Worm (Caenorhabditis elegans) whole organism, dauer: ENCODE measurements around the gene K02C4.5.

Source experiments
- unc-62 ChIP-seq: sonication (generic microtip); optimal IDR thresholded peaks from 2 replicates; lab custom pipeline; 2017; ENCODE audit warnings: missing biosample characterization, missing genetic modification reagents, missing genetic modification characterization

Gene K02C4.5

DNA sequence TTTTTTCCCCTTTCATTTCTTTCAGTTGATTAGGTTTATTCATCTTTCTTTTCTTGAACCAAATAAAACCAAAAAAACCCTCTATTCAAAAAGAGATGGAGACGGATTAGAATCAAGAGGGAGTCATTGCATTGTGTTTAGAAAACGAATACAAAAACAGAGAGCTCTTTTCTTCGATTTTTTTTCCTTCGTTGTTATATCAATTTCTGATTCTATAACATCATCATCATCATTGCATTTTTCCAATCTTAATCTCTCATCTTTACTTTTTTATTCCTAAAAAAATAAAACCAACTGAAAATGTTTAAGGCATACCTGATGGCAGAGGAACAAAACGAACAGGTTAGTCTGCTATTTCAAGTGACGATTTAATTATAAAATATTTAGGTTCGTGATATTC lies 19.5 kb upstream of the K02C4.5 start, which contains the start of gene T05H10.8:
TSS of gene T05H10.8 (plus strand) at position 301 of the 400 bp plus-strand sequence.
- no peak for TF ChIP-seq unc-62 (GFP tag; lab: Kevin White, UChicago)

DNA sequence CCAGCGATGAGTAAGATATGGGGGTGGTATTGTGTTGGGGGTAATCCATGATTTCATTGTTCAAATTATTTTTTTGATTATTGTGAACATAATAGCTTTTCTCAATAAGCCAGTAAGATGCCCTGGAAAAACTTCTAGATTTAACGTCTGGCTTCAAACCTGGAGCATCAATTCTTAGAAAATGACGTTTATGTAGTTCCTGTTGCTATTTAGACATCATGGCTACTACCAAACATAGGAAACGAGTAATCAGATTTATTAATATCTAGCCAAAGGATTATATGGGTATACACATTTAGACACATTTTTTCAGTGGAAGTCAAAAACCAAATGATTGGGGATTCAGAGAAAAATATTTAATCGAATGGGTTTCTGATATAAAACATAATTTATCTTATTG lies 18.7 kb upstream of the K02C4.5 start:
- TF ChIP-seq unc-62 (GFP tag; lab: Kevin White, UChicago): no peak

DNA sequence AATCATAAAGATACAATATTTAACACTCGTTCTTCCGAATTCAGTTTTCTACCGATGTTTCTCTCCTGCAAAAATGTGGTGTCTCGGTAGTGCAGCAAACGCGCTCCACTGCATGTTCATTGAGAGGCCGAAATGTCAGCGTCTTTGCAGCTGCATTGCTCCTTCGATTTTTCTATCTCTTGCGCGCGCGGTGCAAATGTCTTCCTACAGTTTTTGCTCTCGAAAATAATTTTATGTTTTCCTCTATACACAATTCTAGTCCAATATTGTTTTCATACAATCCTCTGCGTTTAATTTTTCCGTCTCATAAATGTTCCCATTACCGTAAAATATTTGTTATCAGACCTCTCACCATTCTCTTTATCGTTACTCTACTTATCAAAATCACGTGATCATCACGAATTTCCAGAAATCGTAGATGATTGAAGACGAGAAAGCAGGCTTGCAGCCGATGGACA lies 15.9 kb upstream of the K02C4.5 start, which contains the start of gene ufd-2:
TSS of gene ufd-2 (plus strand) at position 408 of the 458 bp plus-strand sequence.
- TF ChIP-seq unc-62 (GFP tag; lab: Kevin White, UChicago): no peak

DNA sequence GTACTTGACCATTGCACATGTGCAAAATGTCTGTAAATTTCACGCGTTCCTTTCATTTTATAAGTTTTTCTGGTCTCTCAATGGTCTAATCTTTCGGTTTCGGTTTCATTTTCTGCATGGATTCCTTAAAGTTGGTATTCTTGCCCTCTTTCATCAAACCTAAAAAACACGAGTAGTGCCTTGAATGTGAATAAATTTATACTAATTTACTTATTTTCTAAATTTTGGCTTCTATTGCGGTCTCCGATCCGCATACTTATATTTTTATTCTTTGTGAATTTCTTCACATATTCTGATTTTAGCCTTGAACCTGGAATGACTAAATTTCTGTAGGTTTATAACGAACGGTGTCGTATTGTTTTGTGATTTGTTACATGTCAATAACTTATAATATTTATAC lies 12.2 kb upstream of the K02C4.5 start, which contains the start of gene pdha-1:
TSS of gene pdha-1 (plus strand) at position 301 of the 400 bp plus-strand sequence.
- no peak for TF ChIP-seq unc-62 (GFP tag; lab: Kevin White, UChicago)

DNA sequence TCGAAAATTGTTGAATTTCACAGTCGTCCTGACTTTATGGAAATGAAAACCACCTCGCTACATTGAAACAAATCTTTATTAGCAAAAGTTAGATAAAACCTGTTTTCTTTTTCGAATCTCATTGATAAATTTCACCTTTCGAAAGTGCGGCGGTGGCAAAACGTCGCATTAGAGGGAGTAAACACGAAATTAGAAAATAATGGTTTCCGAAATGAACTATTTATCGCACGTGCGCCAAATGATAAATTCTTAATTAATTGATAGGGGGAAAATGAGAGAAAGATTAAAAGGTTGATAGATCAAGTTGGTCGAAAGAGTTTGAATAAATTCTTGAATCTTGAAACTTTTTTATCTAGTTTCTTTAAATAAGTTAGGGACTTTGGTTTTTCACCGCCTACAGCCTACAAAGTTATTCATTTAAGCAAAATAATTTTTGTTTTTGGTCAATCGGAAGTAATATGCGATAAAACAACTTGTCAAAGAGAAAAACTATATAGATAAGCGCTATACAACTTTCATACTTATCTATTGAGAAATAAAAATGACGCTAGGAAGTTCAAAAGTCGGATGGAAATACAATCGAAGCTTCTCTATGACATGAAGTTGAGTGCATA lies 7.1 kb upstream of the K02C4.5 start:
- TF ChIP-seq unc-62 (GFP tag; lab: Kevin White, UChicago): no peak

DNA sequence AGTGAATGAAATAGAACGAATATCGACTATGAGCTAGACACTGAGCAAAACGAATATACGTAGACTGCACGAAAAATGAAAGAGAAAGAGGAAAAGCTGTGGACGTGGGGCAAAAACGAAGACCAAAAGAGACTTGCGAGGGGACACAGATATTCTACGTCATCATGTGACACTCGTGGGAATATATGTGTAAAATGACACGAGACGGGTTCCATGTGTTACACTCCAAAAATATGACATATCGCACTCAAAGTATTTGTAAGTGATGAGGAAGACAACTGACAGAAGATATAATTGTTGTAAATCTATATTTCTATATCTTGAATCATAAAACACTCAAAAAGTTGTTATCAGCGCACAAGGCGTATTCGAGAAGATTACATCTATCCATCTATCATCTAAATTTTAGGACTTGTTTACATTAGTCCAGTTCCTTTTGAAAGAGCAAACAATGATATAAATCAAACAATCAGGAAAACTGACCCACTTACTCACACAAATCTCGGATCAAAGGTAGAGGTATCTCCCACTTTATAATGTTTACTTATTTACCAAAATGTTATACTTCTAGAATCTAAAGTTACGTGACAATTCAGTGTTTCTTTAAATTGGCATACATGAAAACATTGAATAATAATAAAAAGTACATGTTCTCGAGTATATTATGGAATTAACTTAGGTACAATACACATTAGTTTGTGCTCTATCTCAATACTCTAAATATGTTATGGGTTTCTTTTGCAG lies 6.3 kb upstream of the K02C4.5 start:
- no peak for TF ChIP-seq unc-62 (GFP tag; lab: Kevin White, UChicago)

DNA sequence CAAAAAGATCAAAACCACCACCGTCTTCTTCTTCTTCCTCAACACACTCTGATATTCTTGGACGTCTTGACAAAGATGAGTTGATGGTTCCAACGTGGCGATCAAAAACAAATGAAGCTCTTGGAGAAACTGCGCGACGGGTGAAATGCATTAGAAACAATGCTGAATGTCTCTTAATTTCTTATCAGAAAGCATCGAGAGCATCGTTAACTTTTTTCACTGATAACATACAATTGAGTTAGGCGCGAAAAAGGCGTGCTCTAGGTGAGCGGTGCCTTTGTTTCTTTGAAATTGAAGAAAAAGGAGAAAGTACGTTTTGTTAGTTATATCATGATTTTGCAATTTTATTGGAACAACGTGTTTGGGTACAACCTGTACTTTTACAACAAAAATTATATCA lies 5.0 kb upstream of the K02C4.5 start, which contains the start of gene gpcp-2:
TSS of gene gpcp-2 (minus strand) at position 153 of the 400 bp plus-strand sequence.
- TF ChIP-seq unc-62 (GFP tag; lab: Kevin White, UChicago): no peak

DNA sequence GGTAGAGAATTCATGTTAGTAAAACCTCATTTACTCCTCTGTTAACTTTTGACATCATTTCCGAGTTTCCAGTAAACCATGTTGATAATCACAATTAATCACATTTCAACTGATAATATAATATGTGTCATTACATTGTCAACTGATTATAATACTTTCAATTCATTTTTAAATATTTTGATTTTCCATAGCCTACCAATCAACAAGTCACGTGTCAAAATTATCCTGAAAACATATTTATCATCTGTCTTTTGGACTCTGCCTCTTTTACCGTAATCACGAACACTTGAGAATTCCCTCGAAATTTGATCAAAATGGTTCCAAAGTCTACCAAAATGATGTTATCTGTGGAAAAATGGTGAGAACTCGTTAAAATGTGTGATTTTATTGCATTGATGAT lies 4.2 kb upstream of the K02C4.5 start:
- TF ChIP-seq unc-62 (GFP tag; lab: Kevin White, UChicago): no peak

DNA sequence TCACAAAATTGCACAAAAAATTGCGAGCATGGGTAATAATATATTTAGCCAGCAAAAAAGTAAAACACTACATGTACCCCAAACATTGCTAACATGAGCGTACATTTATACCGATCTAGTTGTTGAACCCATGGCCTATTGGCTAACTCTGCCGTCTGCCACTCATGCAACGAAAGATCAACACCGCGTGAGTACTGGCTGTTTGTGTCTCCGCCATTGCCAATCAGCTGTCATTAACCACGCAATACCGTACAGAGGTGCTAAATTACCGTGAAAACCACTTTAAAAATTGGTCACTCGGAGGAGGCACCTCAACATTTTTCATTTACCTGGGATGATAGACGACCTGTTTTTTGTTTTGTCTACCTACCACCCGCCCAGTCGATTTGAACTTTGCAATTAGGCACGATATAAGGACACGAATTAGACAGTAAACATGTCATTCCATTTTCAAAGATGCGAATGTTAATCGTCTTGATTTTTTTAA lies 2.9 kb upstream of the K02C4.5 start, which contains the start of gene K02C4.2:
TSS of gene K02C4.2 (plus strand) at position 437 of the 487 bp plus-strand sequence.
- no peak for TF ChIP-seq unc-62 (GFP tag; lab: Kevin White, UChicago)

DNA sequence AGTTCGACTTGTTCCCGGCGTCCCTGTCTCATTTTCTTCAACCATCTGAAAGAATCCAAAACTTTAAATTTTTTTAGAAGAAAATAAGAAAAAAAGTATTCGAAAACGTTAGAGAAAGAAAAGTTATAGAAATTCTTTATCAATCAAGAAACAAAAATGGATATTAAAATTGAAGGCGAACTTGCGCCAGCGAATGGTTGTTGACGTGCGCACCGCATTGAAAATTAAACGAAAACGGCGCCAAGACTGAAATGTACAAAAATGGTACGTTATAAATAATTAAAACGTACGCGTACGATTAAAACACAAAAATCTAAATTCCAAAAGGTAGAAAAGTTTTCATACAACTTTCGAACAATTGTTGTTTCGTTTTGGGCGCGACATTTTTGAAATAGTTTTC lies 8.6 kb downstream of the K02C4.5 start, which contains the start of gene K02C4.3:
TSS of gene K02C4.3 (minus strand) at position 51 of the 400 bp plus-strand sequence.
- TF ChIP-seq unc-62 (GFP tag; lab: Kevin White, UChicago): no peak

DNA sequence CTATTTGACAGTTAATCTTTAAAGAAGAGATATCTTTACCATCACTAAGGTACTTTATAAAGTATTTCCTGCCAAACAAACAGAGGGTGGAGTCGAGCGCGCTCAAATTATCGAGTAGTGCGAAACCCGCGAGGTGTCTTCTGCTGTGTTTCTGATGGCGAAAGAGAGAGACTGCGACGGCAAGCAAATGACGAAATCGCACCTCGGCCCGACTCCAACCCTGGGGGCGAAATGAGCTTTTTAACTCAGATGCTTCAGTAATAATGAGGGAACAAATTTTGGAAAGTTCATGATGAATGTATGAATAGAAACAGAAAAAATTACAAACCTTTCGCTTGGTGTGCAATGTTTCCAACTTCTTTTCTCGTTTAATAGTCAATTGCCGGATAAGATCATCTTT lies 13.3 kb downstream of the K02C4.5 start:
- no peak for TF ChIP-seq unc-62 (GFP tag; lab: Kevin White, UChicago)

DNA sequence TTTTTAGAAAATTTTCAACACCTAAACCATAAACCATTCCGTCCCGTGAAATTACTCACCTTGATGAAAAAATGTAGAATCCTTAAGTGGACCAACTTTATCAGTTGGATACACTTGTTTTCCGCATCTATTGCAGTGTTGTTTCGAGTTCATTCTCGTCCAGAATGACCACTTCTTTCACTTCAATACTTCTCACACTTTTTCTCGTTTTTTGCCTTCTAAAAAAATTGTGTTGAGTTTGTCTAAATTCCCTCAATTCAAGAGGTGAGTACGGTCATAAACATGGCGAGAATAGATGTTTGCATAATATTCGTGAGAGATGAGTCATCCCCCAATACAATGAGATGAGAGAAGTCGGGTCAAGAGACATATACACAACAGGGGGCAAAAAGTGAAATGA lies 14.3 kb downstream of the K02C4.5 start, which contains the start of gene ltd-1:
TSS of gene ltd-1 (minus strand) at position 218 of the 400 bp plus-strand sequence.
- TF ChIP-seq unc-62 (GFP tag; lab: Kevin White, UChicago): no peak

DNA sequence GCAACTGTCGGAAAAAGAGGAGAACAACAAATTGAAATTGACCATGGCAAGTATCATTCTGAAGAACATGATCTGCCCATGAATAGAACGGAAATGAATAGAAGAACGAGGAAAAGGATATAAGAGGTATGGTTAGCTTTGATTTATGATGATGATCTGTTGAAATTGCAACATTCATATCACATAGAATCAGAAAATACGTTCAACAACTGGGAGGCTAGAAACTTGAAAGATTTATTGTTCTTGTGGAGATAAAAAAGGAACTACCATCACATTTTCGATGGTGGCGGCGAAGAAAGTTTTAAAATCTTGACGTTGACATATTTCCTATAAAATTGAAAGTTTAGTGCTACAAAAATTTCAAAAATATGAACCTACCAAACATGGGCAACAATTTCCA lies 15.0 kb downstream of the K02C4.5 start:
- no peak for TF ChIP-seq unc-62 (GFP tag; lab: Kevin White, UChicago)

DNA sequence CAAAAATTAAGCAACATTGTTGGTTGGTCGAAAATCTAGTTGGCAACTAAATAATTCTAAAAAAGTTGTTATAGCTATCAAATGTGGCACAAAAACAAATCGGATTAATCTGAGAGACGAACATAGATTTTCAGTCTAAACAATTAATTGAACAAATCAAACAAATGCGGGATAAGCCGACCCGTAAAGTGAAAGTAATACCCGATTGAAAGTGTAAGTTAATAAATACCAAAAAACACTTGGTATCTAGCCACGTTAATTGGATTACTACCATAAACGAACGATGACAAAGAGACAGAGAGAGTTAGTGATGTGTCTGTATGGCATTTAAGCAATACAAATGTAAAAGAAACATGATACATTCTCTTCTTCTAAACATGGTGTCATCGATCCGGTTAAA lies 15.7 kb downstream of the K02C4.5 start:
- no peak for TF ChIP-seq unc-62 (GFP tag; lab: Kevin White, UChicago)

DNA sequence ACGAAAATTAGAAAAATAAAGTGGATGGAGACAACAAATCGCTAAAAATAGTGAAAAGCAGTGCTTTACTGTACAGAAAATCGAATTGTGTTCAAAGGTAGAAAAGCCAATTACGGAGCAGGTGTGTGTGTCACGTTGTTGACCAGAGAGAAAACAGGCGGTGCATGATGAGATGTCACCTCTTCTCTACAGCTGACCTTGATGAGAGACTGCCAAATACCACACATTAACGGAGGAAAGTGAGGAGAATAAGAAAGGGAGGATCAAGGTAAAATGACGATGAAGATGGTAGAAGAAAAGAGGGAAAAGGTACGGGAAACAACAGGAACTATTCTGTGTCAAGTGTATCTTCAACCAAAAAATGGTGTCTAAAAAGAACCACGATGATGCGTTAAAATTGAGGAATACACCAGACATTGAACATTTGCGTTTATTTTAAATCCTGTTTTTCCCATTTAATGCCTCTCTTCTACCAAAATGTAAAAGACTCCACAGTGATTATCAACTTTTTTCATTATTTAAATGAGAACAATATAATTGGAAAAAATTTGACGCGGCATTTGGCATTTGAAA lies 21.1 kb downstream of the K02C4.5 start:
- TF ChIP-seq unc-62 (GFP tag; lab: Kevin White, UChicago): no peak

DNA sequence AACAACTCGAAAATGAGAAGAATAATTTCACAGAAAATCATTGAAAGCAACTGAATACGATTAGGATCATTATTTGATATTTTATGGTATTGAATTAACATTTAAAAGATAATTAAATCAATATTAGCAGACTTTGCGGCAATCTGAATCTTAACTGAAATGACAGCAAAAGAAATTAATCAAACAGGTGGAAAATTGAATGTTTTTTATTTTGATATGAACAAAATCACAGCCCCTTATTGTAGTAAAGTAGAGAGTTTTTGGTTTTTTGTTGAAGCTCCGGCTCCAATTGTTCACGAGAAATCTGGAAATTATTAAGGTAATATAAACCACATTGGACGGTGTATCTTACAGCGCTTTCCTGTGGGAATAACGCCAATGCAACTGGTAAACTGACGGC lies 23.8 kb downstream of the K02C4.5 start, which contains the start of gene sre-2:
TSS of gene sre-2 (minus strand) at position 101 of the 400 bp plus-strand sequence.
- TF ChIP-seq unc-62 (GFP tag; lab: Kevin White, UChicago): no peak
